Worm (Caenorhabditis elegans): ENCODE data around the gene Y75B8A.37.
A peak's percentile ranks its signal among the peaks of the same experiment; 100 is the strongest.

The Y75B8A.37 gene

ce11 chrIII:12315179-12315578 lies at the start of gene Y75B8A.37:
TSS of gene Y75B8A.37 (plus strand) at chrIII:12315479.
- TF ChIP-seq tbx-37 (GFP tag; conservative IDR thresholded peaks at IDR 0.05) (no peak), ama-1 (optimal IDR thresholded peaks at IDR 0.05) (no peak), hmbx-1 (tag; optimal IDR thresholded peaks at IDR 0.05) (no peak), ceh-13 (GFP tag; optimal IDR thresholded peaks at IDR 0.05) (no peak)

- TF ChIP-seq sea-1 (GFP tag; conservative IDR thresholded peaks at IDR 0.05), result no peak
- TF ChIP-seq tbx-37 (GFP tag; conservative IDR thresholded peaks at IDR 0.05), result no peak
Measured at ce11 chrIII:12269807-12270206, 45.5 kb upstream of the Y75B8A.37 start.

- TF ChIP-seq ets-7 (tag; optimal IDR thresholded peaks at IDR 0.05) (no peak), ceh-13 (GFP tag; optimal IDR thresholded peaks at IDR 0.05) (no peak), aly-1 (tag; optimal IDR thresholded peaks at IDR 0.05) (no peak), hnd-1 (tag; optimal IDR thresholded peaks at IDR 0.05) (no peak), sea-1 (GFP tag; conservative IDR thresholded peaks at IDR 0.05) (no peak), pes-1 (GFP tag; IDR thresholded peaks at IDR 0.05) (no peak), tbx-37 (GFP tag; conservative IDR thresholded peaks at IDR 0.05) (no peak), F13C5.2 (tag; optimal IDR thresholded peaks at IDR 0.05) (no peak), ama-1 (optimal IDR thresholded peaks at IDR 0.05) (no peak), tbx-11 (GFP tag; IDR thresholded peaks at IDR 0.05) (no peak), ceh-36 (tag; optimal IDR thresholded peaks at IDR 0.05) (no peak), tra-4 (tag; optimal IDR thresholded peaks at IDR 0.05) (no peak)
Measured at ce11 chrIII:12270391-12270790, 44.9 kb upstream of the Y75B8A.37 start.

ce11 chrIII:12273598-12274090 lies 41.6 kb upstream of the Y75B8A.37 start, which contains the start of the genes Y75B8A.24 and Y75B8A.25:
TSS of gene Y75B8A.24 (minus strand) at chrIII:12273752.
TSS of gene Y75B8A.25 (plus strand) at chrIII:12274040.
- TF ChIP-seq F13C5.2 (tag; optimal IDR thresholded peaks at IDR 0.05) (no peak), tbx-37 (GFP tag; conservative IDR thresholded peaks at IDR 0.05) (peak; percentile 45; the same call in 1 of the 2 replicates)

ce11 chrIII:12278766-12279165 lies 36.5 kb upstream of the Y75B8A.37 start:
- TF ChIP-seq flt-1 (GFP tag; IDR thresholded peaks at IDR 0.05) (no peak), ama-1 (optimal IDR thresholded peaks at IDR 0.05) (no peak), tbx-37 (GFP tag; conservative IDR thresholded peaks at IDR 0.05) (no peak), ceh-36 (tag; optimal IDR thresholded peaks at IDR 0.05) (no peak), F13C5.2 (tag; optimal IDR thresholded peaks at IDR 0.05) (no peak), tbx-11 (GFP tag; IDR thresholded peaks at IDR 0.05) (no peak), B0310.2 (tag; optimal IDR thresholded peaks at IDR 0.05) (no peak), hnd-1 (tag; optimal IDR thresholded peaks at IDR 0.05) (no peak)

- TF ChIP-seq ets-7 (tag; optimal IDR thresholded peaks at IDR 0.05) (no peak), hmbx-1 (tag; optimal IDR thresholded peaks at IDR 0.05) (no peak), hmg-4 (GFP tag; optimal IDR thresholded peaks at IDR 0.05) (no peak), tbx-37 (GFP tag; conservative IDR thresholded peaks at IDR 0.05) (no peak), ceh-36 (tag; optimal IDR thresholded peaks at IDR 0.05) (no peak), F13C5.2 (tag; optimal IDR thresholded peaks at IDR 0.05) (no peak), ama-1 (optimal IDR thresholded peaks at IDR 0.05) (no peak), aly-1 (tag; optimal IDR thresholded peaks at IDR 0.05) (no peak), sea-1 (GFP tag; conservative IDR thresholded peaks at IDR 0.05) (no peak)
Measured at ce11 chrIII:12284157-12284556, 31.1 kb upstream of the Y75B8A.37 start.

- TF ChIP-seq ama-1 (optimal IDR thresholded peaks at IDR 0.05) (no peak), aly-1 (tag; optimal IDR thresholded peaks at IDR 0.05) (no peak)
Measured at ce11 chrIII:12292465-12292864, 22.8 kb upstream of the Y75B8A.37 start.

ce11 chrIII:12297303-12297702 lies 18.0 kb upstream of the Y75B8A.37 start:
- TF ChIP-seq pes-1 (GFP tag; IDR thresholded peaks at IDR 0.05) (no peak), hnd-1 (tag; optimal IDR thresholded peaks at IDR 0.05) (no peak), tbx-11 (GFP tag; IDR thresholded peaks at IDR 0.05) (no peak), scrt-1 (GFP tag; IDR thresholded peaks at IDR 0.05) (no peak), hmg-4 (GFP tag; optimal IDR thresholded peaks at IDR 0.05) (no peak), ceh-13 (GFP tag; optimal IDR thresholded peaks at IDR 0.05) (no peak), F13C5.2 (tag; optimal IDR thresholded peaks at IDR 0.05) (no peak), aly-1 (tag; optimal IDR thresholded peaks at IDR 0.05) (no peak), ceh-36 (tag; optimal IDR thresholded peaks at IDR 0.05) (no peak), ets-7 (tag; optimal IDR thresholded peaks at IDR 0.05) (no peak), tbx-37 (GFP tag; conservative IDR thresholded peaks at IDR 0.05) (no peak), B0310.2 (tag; optimal IDR thresholded peaks at IDR 0.05) (no peak), hmbx-1 (tag; optimal IDR thresholded peaks at IDR 0.05) (no peak), flt-1 (GFP tag; IDR thresholded peaks at IDR 0.05) (no peak), tra-4 (tag; optimal IDR thresholded peaks at IDR 0.05) (no peak)

ce11 chrIII:12299259-12299658 lies 16.0 kb upstream of the Y75B8A.37 start:
- TF ChIP-seq B0310.2 (tag; optimal IDR thresholded peaks at IDR 0.05), result no peak
- TF ChIP-seq hmbx-1 (tag; optimal IDR thresholded peaks at IDR 0.05), result no peak
- TF ChIP-seq tra-4 (tag; optimal IDR thresholded peaks at IDR 0.05), result no peak
- no peak for TF ChIP-seq aly-1 (tag; optimal IDR thresholded peaks at IDR 0.05)
- TF ChIP-seq tbx-37 (GFP tag; conservative IDR thresholded peaks at IDR 0.05), result no peak
- no peak for TF ChIP-seq sea-1 (GFP tag; conservative IDR thresholded peaks at IDR 0.05)
- no peak for TF ChIP-seq hmg-4 (GFP tag; optimal IDR thresholded peaks at IDR 0.05)
- TF ChIP-seq ets-7 (tag; optimal IDR thresholded peaks at IDR 0.05), result no peak
- no peak for TF ChIP-seq ceh-13 (GFP tag; optimal IDR thresholded peaks at IDR 0.05)
- TF ChIP-seq ama-1 (optimal IDR thresholded peaks at IDR 0.05), result no peak
- no peak for TF ChIP-seq tbx-11 (GFP tag; IDR thresholded peaks at IDR 0.05)
- no peak for TF ChIP-seq ceh-36 (tag; optimal IDR thresholded peaks at IDR 0.05)
- TF ChIP-seq hnd-1 (tag; optimal IDR thresholded peaks at IDR 0.05), result no peak
- TF ChIP-seq pes-1 (GFP tag; IDR thresholded peaks at IDR 0.05), result no peak
- TF ChIP-seq flt-1 (GFP tag; IDR thresholded peaks at IDR 0.05), result no peak
